Worm (Caenorhabditis elegans): ENCODE results near the gene ufbp-1.

ufbp-1 gene

DNA sequence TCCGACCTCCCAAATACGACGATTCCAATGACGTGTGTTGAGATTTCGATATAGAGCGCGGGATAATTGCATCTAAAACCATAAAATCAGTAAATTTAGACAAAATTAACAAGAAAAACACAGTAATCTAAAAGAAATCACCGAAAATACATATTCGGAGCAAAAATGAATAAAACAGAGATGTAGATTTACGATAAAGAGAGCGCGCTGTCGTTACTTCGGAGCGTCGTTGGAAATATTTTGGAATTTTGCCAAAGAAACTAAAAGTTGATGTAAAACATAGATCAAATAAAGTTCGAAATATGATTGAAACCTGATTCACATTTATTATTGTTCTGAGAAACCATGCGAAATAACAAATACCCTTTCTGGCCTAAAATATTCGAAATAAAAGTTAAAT is 11.3 kb downstream of the ufbp-1 start, which contains the start of gene ZK1236.5:
Gene ZK1236.5, minus strand, starts transcription at position 72 of the 400 bp plus-strand sequence.
- TF ChIP-seq isw-1 (GFP tag; IDR thresholded peaks at IDR 0.05), result 0 out of 2 replicates have a peak, but pooled peaks have one; percentile 13
- peak in 1 of 3 experiments; percentile 26 for TF ChIP-seq ceh-82 (tag; optimal IDR thresholded peaks at IDR 0.05)
- 0 out of 2 replicates have a peak, but pooled peaks have one; percentile 9 for TF ChIP-seq nhr-19 (GFP tag; conservative IDR thresholded peaks at IDR 0.05)
- peak; percentile 43 to 67 for TF ChIP-seq lin-35 (GFP tag; optimal IDR thresholded peaks at IDR 0.05)
- TF ChIP-seq unc-62 (GFP tag; optimal IDR thresholded peaks at IDR 0.05), result no peak
- TF ChIP-seq C16A3.4 (tag; optimal IDR thresholded peaks at IDR 0.05), result peak; percentile 1
- no peak for TF ChIP-seq nhr-76 (tag; optimal IDR thresholded peaks at IDR 0.05)
- TF ChIP-seq nhr-71 (tag; optimal IDR thresholded peaks at IDR 0.05), result peak; percentile 45
- no peak for TF ChIP-seq mab-9 (GFP tag; IDR thresholded peaks at IDR 0.05)
- TF ChIP-seq ceh-8 (GFP tag; optimal IDR thresholded peaks at IDR 0.05), result no peak
- TF ChIP-seq efl-1 (optimal IDR thresholded peaks at IDR 0.05), result peak; percentile 47 to 59
- peak; percentile 48 to 94 for TF ChIP-seq efl-1 (GFP tag; optimal IDR thresholded peaks at IDR 0.05 in 1 of 2)
- TF ChIP-seq lsy-2 (tag; optimal IDR thresholded peaks at IDR 0.05), result peak; percentile 54 to 76
- peak; percentile 49 for TF ChIP-seq mep-1 (tag; optimal IDR thresholded peaks at IDR 0.05)
- TF ChIP-seq nhr-237 (tag; optimal IDR thresholded peaks at IDR 0.05), result no peak
- TF ChIP-seq tbx-2 (tag; optimal IDR thresholded peaks at IDR 0.05), result peak; percentile 11
- TF ChIP-seq nhr-20 (tag; optimal IDR thresholded peaks at IDR 0.05), result no peak
- TF ChIP-seq nhr-77 (tag; optimal IDR thresholded peaks at IDR 0.05), result no peak
- peak; percentile 39 for TF ChIP-seq xbp-1 (tag; optimal IDR thresholded peaks at IDR 0.05)
- TF ChIP-seq unc-30 (tag; optimal IDR thresholded peaks at IDR 0.05), result no peak
- no peak for TF ChIP-seq lin-13 (GFP tag; optimal IDR thresholded peaks at IDR 0.05)
- TF ChIP-seq ets-5 (GFP tag; IDR thresholded peaks at IDR 0.05), result no peak
- no peak for TF ChIP-seq skn-1 (tag; optimal IDR thresholded peaks at IDR 0.05)
- peak; percentile 59 for TF ChIP-seq snu-23 (GFP tag; optimal IDR thresholded peaks at IDR 0.05)
- no peak for TF ChIP-seq zag-1 (tag; optimal IDR thresholded peaks at IDR 0.05)
- no peak for TF ChIP-seq C04F5.9 (tag; optimal IDR thresholded peaks at IDR 0.05)
- TF ChIP-seq nhr-85 (tag), result peak; percentile 39
- peak; percentile 12 for TF ChIP-seq rnt-1 (tag; optimal IDR thresholded peaks at IDR 0.05)
- TF ChIP-seq swsn-7 (tag; optimal IDR thresholded peaks at IDR 0.05), result peak; percentile 18
- TF ChIP-seq pag-3 (tag; optimal IDR thresholded peaks at IDR 0.05; ENCODE audit: borderline replicate concordance, insufficient read depth), result no peak
- TF ChIP-seq nhr-47 (tag; optimal IDR thresholded peaks at IDR 0.05), result peak; percentile 50
- peak; percentile 20 to 56 (median 53) for TF ChIP-seq dpl-1 (GFP tag; optimal IDR thresholded peaks at IDR 0.05)
- no peak for TF ChIP-seq aha-1 (tag; optimal IDR thresholded peaks at IDR 0.05)
- TF ChIP-seq aly-2 (tag; optimal IDR thresholded peaks at IDR 0.05), result peak; percentile 49
- TF ChIP-seq blmp-1 (tag; optimal IDR thresholded peaks at IDR 0.05), result peak; percentile 62
- TF ChIP-seq fkh-8 (tag; optimal IDR thresholded peaks at IDR 0.05), result peak; percentile 28
- no peak for TF ChIP-seq C34B4.2 (tag; optimal IDR thresholded peaks at IDR 0.05)

DNA sequence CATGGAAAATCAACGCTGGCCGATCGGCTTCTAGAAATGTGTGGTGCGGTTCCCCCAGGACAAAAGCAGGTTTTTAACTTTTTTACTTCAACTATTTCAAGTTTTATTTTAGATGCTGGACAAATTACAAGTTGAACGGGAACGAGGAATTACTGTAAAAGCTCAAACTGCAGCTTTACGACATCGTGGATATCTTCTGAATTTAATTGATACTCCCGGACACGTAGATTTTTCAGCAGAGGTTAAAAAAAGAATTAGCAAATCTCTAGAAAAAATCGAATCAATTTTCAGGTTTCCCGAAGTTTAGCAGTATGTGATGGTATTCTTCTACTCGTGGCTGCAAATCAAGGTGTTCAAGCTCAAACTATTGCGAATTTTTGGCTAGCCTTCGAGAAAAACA is 13.9 kb downstream of the ufbp-1 start:
- TF ChIP-seq lin-35 (GFP tag; optimal IDR thresholded peaks at IDR 0.05) (no peak), efl-3 (GFP tag; optimal IDR thresholded peaks at IDR 0.05) (no peak), efl-1 (optimal IDR thresholded peaks at IDR 0.05) (no peak), efl-1 (GFP tag; optimal IDR thresholded peaks at IDR 0.05 in 1 of 2) (peak in 1 of 2 experiments; percentile 91), mep-1 (tag; optimal IDR thresholded peaks at IDR 0.05) (no peak)

DNA sequence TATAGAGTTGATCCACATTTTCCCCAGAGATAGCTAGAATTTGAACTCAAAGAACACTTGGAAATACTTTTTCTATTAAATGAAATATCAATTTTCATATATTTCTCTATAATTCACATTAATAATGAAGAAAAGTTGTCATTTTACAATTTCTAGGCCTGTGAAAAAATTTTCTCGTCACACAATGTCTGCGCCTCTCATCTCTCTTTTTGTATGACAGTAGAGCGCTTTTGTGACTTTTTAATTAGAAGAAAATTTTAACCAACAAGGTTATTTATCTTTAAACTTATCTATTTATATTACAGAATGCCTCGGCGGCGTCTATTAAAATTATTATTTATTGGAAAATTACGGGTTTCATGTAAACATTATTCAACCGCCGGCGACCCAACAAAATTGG is 14.4 kb downstream of the ufbp-1 start, which contains the start of gene ZK1236.1:
Gene ZK1236.1, plus strand, starts transcription at position 263 of the 400 bp plus-strand sequence.
- TF ChIP-seq ceh-88 (GFP tag; IDR thresholded peaks at IDR 0.05) (no peak), nhr-11 (tag; optimal IDR thresholded peaks at IDR 0.05) (no peak), unc-30 (tag; optimal IDR thresholded peaks at IDR 0.05) (no peak), lin-35 (GFP tag; optimal IDR thresholded peaks at IDR 0.05) (peak in 1 of 2 experiments; percentile 10), lin-39 (tag; optimal IDR thresholded peaks at IDR 0.05) (no peak), snu-23 (GFP tag; optimal IDR thresholded peaks at IDR 0.05) (no peak), C34B4.2 (tag; optimal IDR thresholded peaks at IDR 0.05) (no peak), skn-1 (tag; optimal IDR thresholded peaks at IDR 0.05) (no peak), mep-1 (tag; optimal IDR thresholded peaks at IDR 0.05) (no peak), pag-3 (tag; optimal IDR thresholded peaks at IDR 0.05; ENCODE audit: borderline replicate concordance, insufficient read depth) (no peak), nhr-19 (GFP tag; conservative IDR thresholded peaks at IDR 0.05) (no peak), sox-4 (tag; optimal IDR thresholded peaks at IDR 0.05) (no peak), dpl-1 (GFP tag; optimal IDR thresholded peaks at IDR 0.05) (peak in 1 of 3 experiments; percentile 6), elt-2 (tag; optimal IDR thresholded peaks at IDR 0.05) (no peak), nhr-47 (tag; optimal IDR thresholded peaks at IDR 0.05) (no peak)
